Fruit fly (Drosophila melanogaster) whole organism, embryonic: ENCODE measurements around the gene CG1640.

Experiments used
- BEAF-32 ChIP-seq: fragments of 200-800 bp; sonication (Bioruptor generic); optimal IDR thresholded peaks from 3 replicates; lab custom pipeline; 2017; ENCODE audit warnings: missing biosample characterization, missing genetic modification characterization, mild to moderate bottlenecking, moderate library complexity, missing genetic modification reagents
- CG10462 ChIP-seq: fragments of 200-800 bp; sonication (Bioruptor generic); optimal IDR thresholded peaks from 2 replicates; lab custom pipeline; 2016; ENCODE audit warnings: missing biosample characterization, missing genetic modification characterization
- CG11504 ChIP-seq: fragments of 200-800 bp; sonication (Bioruptor generic); optimal IDR thresholded peaks from 3 replicates; lab custom pipeline; 2019; ENCODE audit warnings: missing biosample characterization, mild to moderate bottlenecking, missing genetic modification characterization, moderate library complexity
- CG11695 ChIP-seq: fragments of 200-800 bp; sonication (Bioruptor generic); IDR thresholded peaks from 3 replicates; pipeline ENCODE4 v1.3.6; 2022; ENCODE audit warnings: missing biosample characterization, missing genetic modification characterization
- CG12659 ChIP-seq: fragments of 200-800 bp; sonication (Bioruptor generic); optimal IDR thresholded peaks from 3 replicates; lab custom pipeline; 2017; ENCODE audit warnings: mild to moderate bottlenecking, missing biosample characterization, missing genetic modification reagents, missing genetic modification characterization
- CG13287 ChIP-seq: fragments of 200-800 bp; sonication (Bioruptor generic); IDR thresholded peaks from 2 replicates; pipeline ENCODE4 v1.3.6; 2022; ENCODE audit warnings: missing biosample characterization, missing genetic modification characterization; ENCODE audit not compliant: partially characterized antibody
- CG14710 ChIP-seq: fragments of 200-800 bp; sonication (Bioruptor generic); optimal IDR thresholded peaks from 3 replicates; lab custom pipeline; 2019; ENCODE audit warnings: missing biosample characterization, mild to moderate bottlenecking, missing genetic modification characterization, moderate library complexity
- CG15073 ChIP-seq: fragments of 200-800 bp; sonication (Bioruptor generic); optimal IDR thresholded peaks from 2 replicates; lab custom pipeline; 2016; ENCODE audit warnings: missing biosample characterization, missing genetic modification characterization
- CG1603 ChIP-seq: fragments of 200-800 bp; sonication (Bioruptor generic); optimal IDR thresholded peaks from 2 replicates; lab custom pipeline; 2019; ENCODE audit warnings: missing biosample characterization, mild to moderate bottlenecking, missing genetic modification characterization, moderate library complexity
- CG1647 ChIP-seq: fragments of 200-800 bp; sonication (Bioruptor generic); optimal IDR thresholded peaks from 3 replicates; lab custom pipeline; 2016; ENCODE audit warnings: missing biosample characterization, missing genetic modification characterization
- CG31441 ChIP-seq: fragments of 200-800 bp; sonication (Bioruptor generic); IDR thresholded peaks from 2 replicates; pipeline ENCODE4 v1.3.6; 2022; ENCODE audit warnings: missing biosample characterization, missing genetic modification characterization
- CG34422 ChIP-seq: fragments of 200-800 bp; sonication (Bioruptor generic); IDR thresholded peaks from 3 replicates; pipeline ENCODE4 v1.3.6; 2022; ENCODE audit warnings: missing biosample characterization, missing genetic modification characterization
- CG4617 ChIP-seq: fragments of 200-800 bp; sonication (Bioruptor generic); optimal IDR thresholded peaks from 3 replicates; lab custom pipeline; 2016; ENCODE audit warnings: missing biosample characterization, missing genetic modification characterization, borderline replicate concordance
- CG6765 ChIP-seq: fragments of 200-800 bp; sonication (Bioruptor generic); optimal IDR thresholded peaks from 3 replicates; lab custom pipeline; 2017; ENCODE audit warnings: missing biosample characterization, mild to moderate bottlenecking, missing genetic modification characterization
- CG8089 ChIP-seq: fragments of 200-800 bp; sonication (Bioruptor generic); optimal IDR thresholded peaks from 3 replicates; lab custom pipeline; 2016; ENCODE audit warnings: missing biosample characterization, missing genetic modification characterization
- D ChIP-seq, 2 experiments: fragments of 200-800 bp in 1 of 2; fragments of >200 bp in 1 of 2; sonication (Bioruptor generic) in 1 of 2; optimal IDR thresholded peaks; 2 replicates in 1 of 2; 3 replicates in 1 of 2; lab custom pipeline; 2017; ENCODE audit warnings: mild to moderate bottlenecking in 1 of 2, missing biosample characterization in 1 of 2, missing genetic modification characterization in 1 of 2, missing genetic modification reagents in 1 of 2
- D19A ChIP-seq: fragments of 200-800 bp; optimal IDR thresholded peaks from 3 replicates; lab custom pipeline; 2019; ENCODE audit warnings: missing biosample characterization, mild to moderate bottlenecking, missing genetic modification characterization, moderate library complexity
- H15 ChIP-seq: fragments of 200-800 bp; sonication (Bioruptor generic); IDR thresholded peaks from 3 replicates; pipeline ENCODE4 v1.3.6; 2022; ENCODE audit warnings: missing biosample characterization, missing genetic modification characterization
- Hey ChIP-seq: fragments of 200-800 bp; sonication (Bioruptor generic); optimal IDR thresholded peaks from 3 replicates; lab custom pipeline; 2018; ENCODE audit warnings: missing biosample characterization, mild to moderate bottlenecking, missing genetic modification characterization
- Kr ChIP-seq: fragments of 200-800 bp; sonication (Bioruptor generic); optimal IDR thresholded peaks from 2 replicates; lab custom pipeline; 2017; ENCODE audit warnings: missing biosample characterization, mild to moderate bottlenecking, missing genetic modification characterization
- Lhr ChIP-seq: fragments of 200-800 bp; sonication (Bioruptor generic); optimal IDR thresholded peaks from 3 replicates; lab custom pipeline; 2017; ENCODE audit warnings: mild to moderate bottlenecking, missing biosample characterization, missing genetic modification reagents, missing genetic modification characterization
- MBD-R2 ChIP-seq: fragments of 200-800 bp; sonication (Bioruptor generic); IDR thresholded peaks from 2 replicates; pipeline ENCODE4 v1.3.6; 2022; ENCODE audit warnings: missing biosample characterization, missing genetic modification characterization
- MTF-1 ChIP-seq: fragments of 200-800 bp; sonication (Bioruptor generic); optimal IDR thresholded peaks from 2 replicates; lab custom pipeline; 2018; ENCODE audit warnings: missing biosample characterization, mild to moderate bottlenecking, missing genetic modification characterization, borderline replicate concordance
- NFAT ChIP-seq: fragments of 200-800 bp; sonication (Bioruptor generic); IDR thresholded peaks from 2 replicates; pipeline ENCODE4 v1.3.6; 2022; ENCODE audit warnings: missing biosample characterization, missing genetic modification characterization
- NfI ChIP-seq: fragments of 200-800 bp; sonication (Bioruptor generic); optimal IDR thresholded peaks from 3 replicates; lab custom pipeline; 2018; ENCODE audit warnings: missing biosample characterization, mild to moderate bottlenecking, missing genetic modification characterization, moderate library complexity
- TFAM ChIP-seq: fragments of 200-800 bp; sonication (Bioruptor generic); optimal IDR thresholded peaks from 2 replicates; lab custom pipeline; 2017; ENCODE audit warnings: missing biosample characterization, missing genetic modification characterization, inconsistent platforms
- Taf1 ChIP-seq: fragments of 200-800 bp; sonication (Bioruptor generic); IDR thresholded peaks from 2 replicates; pipeline ENCODE4 v1.3.6; 2022; ENCODE audit warnings: missing biosample characterization, missing genetic modification characterization
- YL-1 ChIP-seq: fragments of 200-800 bp; sonication (Bioruptor generic); optimal IDR thresholded peaks from 3 replicates; lab custom pipeline; 2017; ENCODE audit warnings: missing biosample characterization, mild to moderate bottlenecking, missing genetic modification characterization
- bcd ChIP-seq: fragments of 200-800 bp; sonication (Bioruptor generic); optimal IDR thresholded peaks from 2 replicates; lab custom pipeline; 2017; ENCODE audit warnings: missing biosample characterization, mild to moderate bottlenecking, missing genetic modification characterization
- chif ChIP-seq, 2 experiments: fragments of 200-800 bp; sonication (Bioruptor generic); optimal IDR thresholded peaks; 3 replicates each; lab custom pipeline; 2016; ENCODE audit warnings: missing biosample characterization in 2 of 2, missing genetic modification characterization in 2 of 2
- chinmo ChIP-seq: fragments of 200-800 bp; sonication (Bioruptor generic); IDR thresholded peaks from 4 replicates; pipeline ENCODE4 v1.3.6; 2022; ENCODE audit warnings: missing biosample characterization, missing genetic modification characterization; ENCODE audit not compliant: partially characterized antibody
- dysf ChIP-seq: fragments of 200-800 bp; sonication (Bioruptor generic); IDR thresholded peaks from 3 replicates; pipeline ENCODE4 v1.3.6; 2022; ENCODE audit warnings: missing biosample characterization, missing genetic modification characterization
- esg ChIP-seq: fragments of 200-800 bp; sonication (Bioruptor generic); conservative IDR thresholded peaks from 2 replicates; pipeline ENCODE4 v1.3.6; 2022; ENCODE audit warnings: missing biosample characterization, missing genetic modification characterization
- eyg ChIP-seq: fragments of 200-800 bp; sonication (Bioruptor generic); optimal IDR thresholded peaks from 3 replicates; lab custom pipeline; 2016; ENCODE audit warnings: missing biosample characterization, missing genetic modification characterization
- fd64A ChIP-seq: fragments of 200-800 bp; sonication (Bioruptor generic); optimal IDR thresholded peaks from 3 replicates; lab custom pipeline; 2018; ENCODE audit warnings: missing biosample characterization, mild to moderate bottlenecking, missing genetic modification characterization
- grn ChIP-seq: fragments of 200-800 bp; sonication (Bioruptor generic); optimal IDR thresholded peaks from 3 replicates; lab custom pipeline; 2017; ENCODE audit warnings: missing biosample characterization, missing genetic modification characterization
- her ChIP-seq: fragments of 200-800 bp; sonication (Bioruptor generic); optimal IDR thresholded peaks from 2 replicates; lab custom pipeline; 2016; ENCODE audit warnings: missing biosample characterization, missing genetic modification characterization
- ind ChIP-seq: fragments of 200-800 bp; sonication (Bioruptor generic); optimal IDR thresholded peaks from 3 replicates; lab custom pipeline; 2016; ENCODE audit warnings: missing biosample characterization, missing genetic modification characterization
- knrl ChIP-seq: fragments of 200-800 bp; sonication (Bioruptor generic); IDR thresholded peaks from 3 replicates; pipeline ENCODE4 v1.3.6; 2022; ENCODE audit warnings: missing biosample characterization, missing genetic modification characterization; ENCODE audit not compliant: partially characterized antibody
- nau ChIP-seq: fragments of 200-800 bp; sonication (Bioruptor generic); optimal IDR thresholded peaks from 3 replicates; lab custom pipeline; 2017; ENCODE audit warnings: missing biosample characterization, mild to moderate bottlenecking, missing genetic modification characterization, missing genetic modification reagents
- nerfin-1 ChIP-seq: fragments of 200-800 bp; sonication (Bioruptor generic); optimal IDR thresholded peaks from 3 replicates; lab custom pipeline; 2019; ENCODE audit warnings: missing biosample characterization, mild to moderate bottlenecking, missing genetic modification characterization, moderate library complexity
- pnt ChIP-seq: fragments of 200-800 bp; sonication (Bioruptor generic); optimal IDR thresholded peaks from 3 replicates; lab custom pipeline; 2016; ENCODE audit warnings: missing biosample characterization, missing genetic modification characterization
- rib ChIP-seq: fragments of 200-800 bp; sonication (Bioruptor generic); IDR thresholded peaks from 2 replicates; pipeline ENCODE4 v1.3.6; 2022; ENCODE audit warnings: missing biosample characterization, missing genetic modification characterization
- slou ChIP-seq: fragments of 200-800 bp; sonication (Bioruptor generic); optimal IDR thresholded peaks from 3 replicates; lab custom pipeline; 2016; ENCODE audit warnings: missing biosample characterization, missing genetic modification characterization
- sna ChIP-seq: fragments of 200-800 bp; sonication (Bioruptor generic); IDR thresholded peaks from 2 replicates; pipeline ENCODE4 v1.3.6; 2022; ENCODE audit warnings: missing biosample characterization, missing genetic modification characterization; ENCODE audit not compliant: partially characterized antibody
- ttk ChIP-seq: fragments of 200-800 bp; sonication (Bioruptor generic); IDR thresholded peaks from 2 replicates; pipeline ENCODE4 v2.1.2; 2022; ENCODE audit warnings: missing biosample characterization, missing genetic modification characterization
- wdn ChIP-seq: fragments of 200-800 bp; sonication (Bioruptor generic); IDR thresholded peaks from 2 replicates; pipeline ENCODE4 v1.3.6; 2022; ENCODE audit warnings: missing biosample characterization, missing genetic modification characterization

CG1640 gene

dm6 chrX:13373239-13374153 is 3.1 kb downstream of the CG1640 start (continued):
- TF ChIP-seq CG12659 (GFP tag; lab: Kevin White, UChicago) (peak; percentile 82), CG34422 (peak; percentile 81), chinmo (GFP tag; lab: Robert Waterston, UW) (peak; percentile 48; the same call in 1 of the 4 replicates), dysf (GFP tag; lab: Robert Waterston, UW) (peak; percentile 86), TFAM (peak; percentile 22), YL-1 (GFP tag; lab: Kevin White, UChicago) (peak; percentile 48), H15 (peak; percentile 78), CG11695 (GFP tag; lab: Robert Waterston, UW) (peak; percentile 86), wdn (peak; percentile 79), chif (GFP tag; optimal IDR thresholded peaks at IDR 0.05; lab: Kevin White, UChicago) (peak; percentile 18 to 36), CG31441 (GFP tag; lab: Robert Waterston, UW) (peak; percentile 80), Hey (tag; lab: Kevin White, UChicago) (no peak), sna (GFP tag; lab: Robert Waterston, UW) (no peak), Kr (GFP tag; lab: Kevin White, UChicago) (no peak), CG11504 (tag; lab: Kevin White, UChicago) (peak; percentile 83), NFAT (peak; percentile 65), esg (GFP tag; lab: Robert Waterston, UW) (peak; percentile 81), CG8089 (GFP tag; lab: Kevin White, UChicago) (peak; percentile 18), pnt (no peak), MTF-1 (GFP tag; lab: Kevin White, UChicago) (peak; percentile 46), D19A (tag; lab: Kevin White, UChicago) (peak; percentile 80), CG1647 (GFP tag; lab: Kevin White, UChicago) (peak; percentile 29), D (optimal IDR thresholded peaks at IDR 0.05; lab: Kevin White, UChicago) (no peak), D (GFP tag; optimal IDR thresholded peaks at IDR 0.05; lab: Kevin White, UChicago) (peak; percentile 83), rib (GFP tag; lab: Robert Waterston, UW) (0 out of 2 replicates have a peak, but pooled peaks have one; percentile 35), fd64A (GFP tag; lab: Kevin White, UChicago) (peak; percentile 32), Taf1 (GFP tag; lab: Robert Waterston, UW) (peak; percentile 70), ttk (GFP tag; lab: Robert Waterston, UW) (peak; percentile 81), slou (GFP tag; lab: Kevin White, UChicago) (peak; percentile 60), grn (GFP tag; lab: Kevin White, UChicago) (peak; percentile 74), CG15073 (GFP tag; lab: Kevin White, UChicago) (peak; percentile 39), Lhr (GFP tag; lab: Kevin White, UChicago) (peak; percentile 53), eyg (GFP tag; lab: Kevin White, UChicago) (no peak), CG4617 (peak; percentile 39), MBD-R2 (GFP tag; lab: Robert Waterston, UW) (peak; percentile 70; the same call in 1 of the 2 replicates), NfI (GFP tag; lab: Kevin White, UChicago) (peak; percentile 75), her (no peak), CG6765 (peak; percentile 69), CG1603 (tag; lab: Kevin White, UChicago) (peak; percentile 74), bcd (peak; percentile 74), nerfin-1 (peak; percentile 34), CG13287 (no peak), nau (GFP tag; lab: Kevin White, UChicago) (peak; percentile 77), knrl (GFP tag; lab: Robert Waterston, UW) (no peak), BEAF-32 (peak; percentile 5), CG14710 (peak; percentile 85), ind (GFP tag; lab: Kevin White, UChicago) (peak; percentile 84), CG10462 (GFP tag; lab: Kevin White, UChicago) (peak; percentile 57)
